Fruit fly (Drosophila melanogaster) whole organism, adult: ENCODE data around the gene Cyfip.

Source experiments
- CG11617 ChIP-seq: fragments of 200-800 bp; sonication (Bioruptor generic); optimal IDR thresholded peaks from 2 replicates; lab custom pipeline; 2017; ENCODE audit warnings: mild to moderate bottlenecking, missing biosample characterization, missing genetic modification reagents, missing genetic modification characterization
- CG12768 ChIP-seq: fragments of 200-800 bp; sonication (Bioruptor generic); optimal IDR thresholded peaks from 2 replicates; lab custom pipeline; 2017; ENCODE audit warnings: missing biosample characterization, missing genetic modification characterization, mild to moderate bottlenecking, moderate library complexity, missing genetic modification reagents
- CG14711 ChIP-seq: fragments of 200-800 bp; sonication (Bioruptor generic); optimal IDR thresholded peaks from 2 replicates; lab custom pipeline; 2018; ENCODE audit warnings: missing biosample characterization, mild to moderate bottlenecking, missing genetic modification characterization, moderate library complexity
- CG1620 ChIP-seq: fragments of 200-800 bp; sonication (Bioruptor generic); optimal IDR thresholded peaks from 2 replicates; lab custom pipeline; 2016; ENCODE audit warnings: missing biosample characterization, missing genetic modification characterization
- CG33017 ChIP-seq: fragments of 200-800 bp; sonication (Bioruptor generic); optimal IDR thresholded peaks from 2 replicates; lab custom pipeline; 2018; ENCODE audit warnings: missing biosample characterization, mild to moderate bottlenecking, missing genetic modification characterization, moderate library complexity
- CG5204 ChIP-seq: fragments of 200-800 bp; sonication (Bioruptor generic); optimal IDR thresholded peaks from 2 replicates; lab custom pipeline; 2016; ENCODE audit warnings: missing biosample characterization, missing genetic modification characterization
- CG7045 ChIP-seq: fragments of 200-800 bp; sonication (Bioruptor generic); optimal IDR thresholded peaks from 2 replicates; lab custom pipeline; 2017; ENCODE audit warnings: missing biosample characterization, mild to moderate bottlenecking, missing genetic modification characterization
- CG7101 ChIP-seq: fragments of 200-800 bp; sonication (Bioruptor generic); optimal IDR thresholded peaks from 2 replicates; lab custom pipeline; 2018; ENCODE audit warnings: missing biosample characterization, mild to moderate bottlenecking, missing genetic modification characterization, moderate library complexity
- Clk ChIP-seq: fragments of 200-800 bp; sonication (Bioruptor generic); optimal IDR thresholded peaks from 2 replicates; lab custom pipeline; 2017; ENCODE audit warnings: missing biosample characterization, missing genetic modification characterization
- Crg-1 ChIP-seq: fragments of 200-800 bp; sonication (Bioruptor generic); optimal IDR thresholded peaks from 2 replicates; lab custom pipeline; 2016; ENCODE audit warnings: missing biosample characterization, missing genetic modification characterization
- Hr96 ChIP-seq: fragments of 200-800 bp; sonication (Bioruptor generic); optimal IDR thresholded peaks from 2 replicates; lab custom pipeline; 2016; ENCODE audit warnings: missing biosample characterization, missing genetic modification characterization
- Mnt ChIP-seq: fragments of 200-800 bp; sonication (Bioruptor generic); optimal IDR thresholded peaks from 2 replicates; lab custom pipeline; 2016; ENCODE audit warnings: missing biosample characterization, mild to moderate bottlenecking, missing genetic modification characterization
- bab1 ChIP-seq: fragments of 200-800 bp; sonication (Bioruptor generic); optimal IDR thresholded peaks from 3 replicates; lab custom pipeline; 2019; ENCODE audit warnings: missing biosample characterization, mild to moderate bottlenecking, missing genetic modification characterization, moderate library complexity
- cic ChIP-seq: fragments of 200-800 bp; sonication (Bioruptor generic); optimal IDR thresholded peaks from 2 replicates; lab custom pipeline; 2017; ENCODE audit warnings: missing biosample characterization, mild to moderate bottlenecking, missing genetic modification characterization, moderate library complexity
- cnc ChIP-seq, 2 experiments: fragments of >200 bp; optimal IDR thresholded peaks; 2 replicates each; lab custom pipeline; 2017
- kay ChIP-seq: fragments of 200-800 bp; sonication (Bioruptor generic); peaks from one replicate; lab custom pipeline; 2016; ENCODE audit warnings: missing biosample characterization, missing genetic modification characterization, borderline replicate concordance
- ovo ChIP-seq: fragments of 200-800 bp; sonication (Bioruptor generic); optimal IDR thresholded peaks from 2 replicates; lab custom pipeline; 2016; ENCODE audit warnings: missing biosample characterization, missing genetic modification characterization
- pad ChIP-seq: fragments of 200-800 bp; sonication (Bioruptor generic); optimal IDR thresholded peaks from 3 replicates; lab custom pipeline; 2017; ENCODE audit warnings: missing biosample characterization, missing genetic modification characterization, mild to moderate bottlenecking, moderate library complexity, missing genetic modification reagents
- tj ChIP-seq: fragments of 200-800 bp; sonication (Bioruptor generic); optimal IDR thresholded peaks from 3 replicates; lab custom pipeline; 2017; ENCODE audit warnings: missing biosample characterization, mild to moderate bottlenecking, missing genetic modification characterization, moderate library complexity
- toe ChIP-seq: fragments of 200-800 bp; sonication (Bioruptor generic); optimal IDR thresholded peaks from 2 replicates; lab custom pipeline; 2016; ENCODE audit warnings: missing biosample characterization, missing genetic modification characterization

Gene Cyfip

DNA sequence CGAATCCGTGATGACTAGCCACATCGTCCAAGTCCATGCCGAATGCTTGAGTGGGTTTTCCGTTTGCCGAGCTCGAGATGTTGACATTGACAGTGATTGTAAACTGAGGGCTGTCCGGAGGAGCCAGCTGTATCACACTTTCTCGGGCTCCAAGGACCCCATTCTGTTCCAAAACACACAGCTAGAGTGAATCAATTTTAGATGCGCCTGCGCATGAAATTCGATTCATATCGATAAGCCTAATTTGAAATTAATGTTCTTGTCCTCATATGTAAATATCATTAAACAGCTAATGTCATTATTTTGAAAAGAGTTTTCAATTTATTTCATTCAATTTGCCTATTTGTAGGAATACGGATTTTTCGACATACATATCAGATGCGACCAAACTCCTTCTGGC lies 36.7 kb downstream of the Cyfip start, which contains the start of gene CG14868:
CG14868 (minus strand) TSS at position 204 of the 400 bp plus-strand sequence.
- no peak for TF ChIP-seq CG7045 (GFP tag; lab: Kevin White, UChicago)
- TF ChIP-seq Mnt (GFP tag; lab: Kevin White, UChicago) = no peak
- TF ChIP-seq bab1 (GFP tag; lab: Kevin White, UChicago) = no peak
- TF ChIP-seq CG1620 (GFP tag; lab: Kevin White, UChicago) = no peak
- TF ChIP-seq Crg-1 (GFP tag; lab: Kevin White, UChicago) = no peak
- no peak for TF ChIP-seq CG14711
- no peak for TF ChIP-seq CG12768
- TF ChIP-seq Hr96 (GFP tag; lab: Kevin White, UChicago) = no peak
- TF ChIP-seq ovo (GFP tag; lab: Kevin White, UChicago) = no peak
- no peak for TF ChIP-seq CG33017 (tag; lab: Kevin White, UChicago)
- TF ChIP-seq pad (GFP tag; lab: Kevin White, UChicago) = no peak
- TF ChIP-seq cnc (optimal IDR thresholded peaks at IDR 0.05; lab: Kevin White, UChicago) = no peak
- TF ChIP-seq tj (GFP tag; lab: Kevin White, UChicago) = no peak
- TF ChIP-seq cic (GFP tag; lab: Kevin White, UChicago) = no peak
- TF ChIP-seq kay (GFP tag; lab: Kevin White, UChicago) = no peak
- TF ChIP-seq CG5204 = no peak
- TF ChIP-seq toe (GFP tag; lab: Kevin White, UChicago) = no peak

dm6 chr3R:15371833-15372232 lies 38.8 kb downstream of the Cyfip start, which contains the start of the genes Ccm3 and CG6136:
Ccm3 (plus strand) TSS chr3R:15371957.
CG6136 (minus strand) TSS chr3R:15372212.
- TF ChIP-seq CG33017 (tag; lab: Kevin White, UChicago) = peak; percentile 53
- TF ChIP-seq Mnt (GFP tag; lab: Kevin White, UChicago) = peak; percentile 73
- TF ChIP-seq CG11617 (GFP tag; lab: Kevin White, UChicago) = peak; percentile 31
- TF ChIP-seq Crg-1 (GFP tag; lab: Kevin White, UChicago) = peak; percentile 85
- peak; percentile 70 for TF ChIP-seq pad (GFP tag; lab: Kevin White, UChicago)
- peak; percentile 45 for TF ChIP-seq cic (GFP tag; lab: Kevin White, UChicago)
- TF ChIP-seq ovo (GFP tag; lab: Kevin White, UChicago) = peak; percentile 49
- TF ChIP-seq Clk (GFP tag; lab: Kevin White, UChicago) = peak; percentile 37
- TF ChIP-seq cnc (optimal IDR thresholded peaks at IDR 0.05; lab: Kevin White, UChicago) = no peak
- TF ChIP-seq CG14711 = peak; percentile 38
- peak; percentile 32 for TF ChIP-seq toe (GFP tag; lab: Kevin White, UChicago)
- TF ChIP-seq CG12768 = peak; percentile 69
- peak; percentile 78 for TF ChIP-seq CG7101
- TF ChIP-seq CG7045 (GFP tag; lab: Kevin White, UChicago) = peak; percentile 42
- TF ChIP-seq tj (GFP tag; lab: Kevin White, UChicago) = no peak
- no peak for TF ChIP-seq kay (GFP tag; lab: Kevin White, UChicago)
- TF ChIP-seq Hr96 (GFP tag; lab: Kevin White, UChicago) = peak; percentile 72
- TF ChIP-seq CG5204 = no peak
- TF ChIP-seq CG1620 (GFP tag; lab: Kevin White, UChicago) = peak; percentile 38
- peak; percentile 66 for TF ChIP-seq bab1 (GFP tag; lab: Kevin White, UChicago)

dm6 chr3R:15374397-15374796 lies 41.3 kb downstream of the Cyfip start, which contains the start of gene Rbp:
Rbp (plus strand) TSS chr3R:15374635.
- TF ChIP-seq CG5204 (no peak), CG33017 (tag; lab: Kevin White, UChicago) (no peak)

- TF ChIP-seq CG7101 = no peak
- TF ChIP-seq kay (GFP tag; lab: Kevin White, UChicago) = no peak
- no peak for TF ChIP-seq pad (GFP tag; lab: Kevin White, UChicago)
- TF ChIP-seq ovo (GFP tag; lab: Kevin White, UChicago) = no peak
- no peak for TF ChIP-seq Clk (GFP tag; lab: Kevin White, UChicago)
- no peak for TF ChIP-seq CG7045 (GFP tag; lab: Kevin White, UChicago)
- TF ChIP-seq Hr96 (GFP tag; lab: Kevin White, UChicago) = no peak
- TF ChIP-seq CG5204 = no peak
- no peak for TF ChIP-seq CG14711
- no peak for TF ChIP-seq Crg-1 (GFP tag; lab: Kevin White, UChicago)
- TF ChIP-seq CG12768 = no peak
- no peak for TF ChIP-seq CG11617 (GFP tag; lab: Kevin White, UChicago)
- TF ChIP-seq CG1620 (GFP tag; lab: Kevin White, UChicago) = no peak
- no peak for TF ChIP-seq tj (GFP tag; lab: Kevin White, UChicago)
Measured at dm6 chr3R:15375470-15375869, 42.4 kb downstream of the Cyfip start.

dm6 chr3R:15379071-15379470 lies 46.0 kb downstream of the Cyfip start:
- TF ChIP-seq CG11617 (GFP tag; lab: Kevin White, UChicago) (no peak), CG5204 (no peak), cic (GFP tag; lab: Kevin White, UChicago) (no peak), cnc (optimal IDR thresholded peaks at IDR 0.05; lab: Kevin White, UChicago) (no peak), CG1620 (GFP tag; lab: Kevin White, UChicago) (no peak), CG7101 (no peak), bab1 (GFP tag; lab: Kevin White, UChicago) (no peak), tj (GFP tag; lab: Kevin White, UChicago) (no peak), CG7045 (GFP tag; lab: Kevin White, UChicago) (no peak), Clk (GFP tag; lab: Kevin White, UChicago) (no peak), CG12768 (no peak)

dm6 chr3R:15382851-15383250 lies 49.8 kb downstream of the Cyfip start, which contains the start of gene h-cup:
h-cup (minus strand) TSS chr3R:15382951.
- TF ChIP-seq CG33017 (tag; lab: Kevin White, UChicago) (no peak), Mnt (GFP tag; lab: Kevin White, UChicago) (no peak), CG11617 (GFP tag; lab: Kevin White, UChicago) (no peak), CG7045 (GFP tag; lab: Kevin White, UChicago) (no peak), ovo (GFP tag; lab: Kevin White, UChicago) (no peak), CG12768 (no peak), Clk (GFP tag; lab: Kevin White, UChicago) (no peak), pad (GFP tag; lab: Kevin White, UChicago) (no peak), kay (GFP tag; lab: Kevin White, UChicago) (no peak), CG7101 (no peak), Crg-1 (GFP tag; lab: Kevin White, UChicago) (no peak), CG5204 (no peak)
